Worm (Caenorhabditis elegans) whole organism, L4 larva: Measurements from ENCODE around the gene vha-17.
A peak's percentile ranks its signal among the peaks of the same experiment; 100 is the strongest.

Experiments
- set-16 ChIP-seq: fragments of 200-800 bp; sonication (Bioruptor generic); IDR thresholded peaks from 2 replicates; pipeline ENCODE4 v1.3.6; 2022; ENCODE audit warnings: missing genetic modification reagents, missing genetic modification characterization, missing compliant biosample characterization
- snpc-1.2 ChIP-seq: fragments of 200-800 bp; sonication (Bioruptor generic); IDR thresholded peaks from 2 replicates; pipeline ENCODE4 v1.3.6; 2022; ENCODE audit warnings: missing genetic modification reagents, missing genetic modification characterization, missing compliant biosample characterization

DNA sequence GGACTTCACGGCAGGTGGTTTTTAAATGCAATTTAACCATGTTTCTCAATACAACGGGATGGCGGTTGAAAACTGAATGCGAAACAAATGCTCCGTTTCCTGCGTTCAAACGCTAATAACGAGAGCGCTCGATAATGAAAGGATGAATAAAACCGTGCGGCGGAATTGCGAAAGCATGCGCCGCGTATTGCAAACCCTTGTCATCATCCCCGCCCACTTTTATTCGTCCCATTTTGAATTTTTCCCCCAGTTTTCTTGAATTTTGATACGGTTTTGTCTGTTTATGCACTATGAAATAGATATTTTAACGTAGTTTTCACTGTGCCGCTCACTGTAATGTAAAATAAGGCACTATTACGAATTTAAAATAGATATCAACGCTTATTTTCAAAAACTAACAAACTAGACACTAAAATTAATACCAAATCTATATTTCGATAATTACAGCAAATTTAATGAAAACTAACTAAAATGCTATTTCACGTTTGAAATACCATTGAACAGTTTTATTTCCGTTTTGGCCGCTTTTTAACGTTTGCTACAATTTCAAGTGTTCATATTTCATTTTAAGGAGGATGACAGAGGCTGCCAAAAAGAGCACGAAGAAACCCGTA is 5.4 kb upstream of the vha-17 start, which contains the start of the genes F49C12.9 and rpn-7:
- TF ChIP-seq snpc-1.2 (GFP tag; lab: Robert Waterston, UW), result peak; percentile 45; the same call in 1 of the 2 replicates
- no peak for TF ChIP-seq set-16 (GFP tag; lab: Robert Waterston, UW)
